2 fruit fly cellular contexts compared by ENCODE assay signal in the genomic region with DNA sequence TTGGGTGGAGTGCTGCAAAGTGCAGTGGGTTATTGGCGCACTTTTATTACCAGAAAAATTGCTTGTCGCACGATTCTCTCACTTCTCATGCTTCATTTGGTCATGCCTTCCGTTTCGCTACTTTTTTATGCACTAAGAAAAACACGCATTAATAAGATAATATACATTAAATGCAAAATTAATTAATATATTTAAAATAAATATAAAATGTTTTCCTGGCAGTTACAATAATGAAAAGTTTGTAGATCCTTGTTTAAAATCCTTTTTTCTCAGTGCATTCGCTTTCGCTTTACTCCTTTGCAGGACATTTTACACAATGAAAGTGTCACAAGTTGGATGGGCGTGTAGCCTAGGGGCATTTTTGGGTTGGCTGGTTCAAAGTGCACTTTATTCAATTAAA.
TF ChIP-seq lines count a peak whose summit lies in the region.

No protein-coding gene starts in this region.

TF ChIP-seq in whole organism, embryonic, 481 proteins besides CTCF, POLR2A, EP300 and RAD21 (continued from another document):
- TF ChIP-seq en (GFP tag; optimal IDR thresholded peaks at IDR 0.05; lab: Kevin White, UChicago) (no peak), pho (GFP tag; optimal IDR thresholded peaks at IDR 0.05; lab: Kevin White, UChicago) (no peak), vvl (GFP tag; IDR thresholded peaks at IDR 0.05; lab: Robert Waterston, UW) (0 out of 2 replicates have a peak, but pooled peaks have one; percentile 8), CG3163 (GFP tag; optimal IDR thresholded peaks at IDR 0.05; lab: Kevin White, UChicago) (no peak), CkIIα-i1 (GFP tag; IDR thresholded peaks at IDR 0.05; lab: Robert Waterston, UW) (no peak), lab (GFP tag; optimal IDR thresholded peaks at IDR 0.05; lab: Kevin White, UChicago) (peak; percentile 34), amos (GFP tag; IDR thresholded peaks at IDR 0.05; lab: Robert Waterston, UW; ENCODE audit: partially characterized antibody) (no peak), NC2α (GFP tag; optimal IDR thresholded peaks at IDR 0.05; lab: Kevin White, UChicago) (no peak), PHDP (tag; optimal IDR thresholded peaks at IDR 0.05; lab: Kevin White, UChicago) (peak; percentile 4), row (GFP tag; IDR thresholded peaks at IDR 0.05; lab: Robert Waterston, UW) (0 out of 3 replicates have a peak, but pooled peaks have one; percentile 10), CG1603 (tag; optimal IDR thresholded peaks at IDR 0.05; lab: Kevin White, UChicago) (no peak), psq (GFP tag; optimal IDR thresholded peaks at IDR 0.05; lab: Kevin White, UChicago) (no peak), sob (GFP tag; IDR thresholded peaks at IDR 0.05; lab: Robert Waterston, UW) (no peak), HLH3B (GFP tag; IDR thresholded peaks at IDR 0.05; lab: Robert Waterston, UW) (no peak), pzg (GFP tag; optimal IDR thresholded peaks at IDR 0.05; lab: Kevin White, UChicago) (no peak), sim (GFP tag; IDR thresholded peaks at IDR 0.05; lab: Robert Waterston, UW) (no peak), GATAe (GFP tag; conservative IDR thresholded peaks at IDR 0.05; lab: Robert Waterston, UW) (no peak), wor (GFP tag; IDR thresholded peaks at IDR 0.05; lab: Robert Waterston, UW) (no peak), BtbVII (GFP tag; optimal IDR thresholded peaks at IDR 0.05; lab: Kevin White, UChicago) (no peak), usp (GFP tag; optimal IDR thresholded peaks at IDR 0.05; lab: Kevin White, UChicago) (no peak), CG14050 (GFP tag; IDR thresholded peaks at IDR 0.05; lab: Robert Waterston, UW) (no peak), zen (tag; optimal IDR thresholded peaks at IDR 0.05; lab: Kevin White, UChicago) (no peak), CG2712 (tag; optimal IDR thresholded peaks at IDR 0.05; lab: Kevin White, UChicago) (peak; percentile 17), H2.0 (GFP tag; IDR thresholded peaks at IDR 0.05; lab: Robert Waterston, UW) (no peak), CG17359 (tag; optimal IDR thresholded peaks at IDR 0.05; lab: Kevin White, UChicago) (peak; percentile 8), Sin3A (optimal IDR thresholded peaks at IDR 0.05; lab: Kevin White, UChicago) (no peak), tup (GFP tag; optimal IDR thresholded peaks at IDR 0.05; lab: Kevin White, UChicago) (no peak), CG31441 (GFP tag; IDR thresholded peaks at IDR 0.05; lab: Robert Waterston, UW) (0 out of 2 replicates have a peak, but pooled peaks have one; percentile 15), Meics (GFP tag; optimal IDR thresholded peaks at IDR 0.05; lab: Kevin White, UChicago) (peak; percentile 8), Mes4 (GFP tag; optimal IDR thresholded peaks at IDR 0.05; lab: Kevin White, UChicago) (no peak), nom (GFP tag; optimal IDR thresholded peaks at IDR 0.05; lab: Kevin White, UChicago) (no peak), abd-A (tag; optimal IDR thresholded peaks at IDR 0.05; lab: Kevin White, UChicago) (no peak), CG2678 (tag; optimal IDR thresholded peaks at IDR 0.05; lab: Kevin White, UChicago) (peak; percentile 15), CG15011 (GFP tag; optimal IDR thresholded peaks at IDR 0.05; lab: Kevin White, UChicago) (no peak), ind (GFP tag; optimal IDR thresholded peaks at IDR 0.05; lab: Kevin White, UChicago) (no peak), nmo (GFP tag; optimal IDR thresholded peaks at IDR 0.05; lab: Kevin White, UChicago) (no peak), NK7.1 (GFP tag; optimal IDR thresholded peaks at IDR 0.05; lab: Kevin White, UChicago) (no peak), CG16813 (GFP tag; IDR thresholded peaks at IDR 0.05; lab: Robert Waterston, UW; ENCODE audit: partially characterized antibody) (no peak), tap (tag; optimal IDR thresholded peaks at IDR 0.05; lab: Kevin White, UChicago) (no peak), CG33557 (GFP tag; optimal IDR thresholded peaks at IDR 0.05; lab: Kevin White, UChicago) (no peak), cad (GFP tag; optimal IDR thresholded peaks at IDR 0.05; lab: Kevin White, UChicago) (no peak), CG3407 (GFP tag; optimal IDR thresholded peaks at IDR 0.05; lab: Kevin White, UChicago) (no peak), cg (GFP tag; optimal IDR thresholded peaks at IDR 0.05; lab: Kevin White, UChicago) (no peak), CG13894 (tag; optimal IDR thresholded peaks at IDR 0.05; lab: Kevin White, UChicago) (no peak), h (optimal IDR thresholded peaks at IDR 0.05; lab: Kevin White, UChicago) (no peak), CG4854 (GFP tag; optimal IDR thresholded peaks at IDR 0.05; lab: Kevin White, UChicago) (no peak), CG13424 (tag; optimal IDR thresholded peaks at IDR 0.05; lab: Kevin White, UChicago) (no peak), Xrp1 (GFP tag; IDR thresholded peaks at IDR 0.05; lab: Robert Waterston, UW) (0 out of 2 replicates have a peak, but pooled peaks have one; percentile 10), hkb (optimal IDR thresholded peaks at IDR 0.05; lab: Kevin White, UChicago) (no peak), hkb (GFP tag; IDR thresholded peaks at IDR 0.05; lab: Robert Waterston, UW) (no peak), Nf-YC (tag; optimal IDR thresholded peaks at IDR 0.05; lab: Kevin White, UChicago) (no peak), Optix (GFP tag; IDR thresholded peaks at IDR 0.05; lab: Robert Waterston, UW) (no peak), bowl (GFP tag; IDR thresholded peaks at IDR 0.05; lab: Robert Waterston, UW) (no peak), CG3995 (GFP tag; optimal IDR thresholded peaks at IDR 0.05; lab: Kevin White, UChicago) (no peak), btn (GFP tag; optimal IDR thresholded peaks at IDR 0.05; lab: Kevin White, UChicago) (no peak), Atf6 (GFP tag; IDR thresholded peaks at IDR 0.05; lab: Robert Waterston, UW) (no peak), CG31224 (GFP tag; IDR thresholded peaks at IDR 0.05; lab: Robert Waterston, UW) (no peak), D (optimal IDR thresholded peaks at IDR 0.05; lab: Kevin White, UChicago) (no peak), D (GFP tag; optimal IDR thresholded peaks at IDR 0.05; lab: Kevin White, UChicago) (no peak), CG11247 (GFP tag; IDR thresholded peaks at IDR 0.05; lab: Robert Waterston, UW) (no peak), Usf (GFP tag; optimal IDR thresholded peaks at IDR 0.05; lab: Kevin White, UChicago) (no peak), ken (GFP tag; IDR thresholded peaks at IDR 0.05; lab: Robert Waterston, UW) (no peak), Hr51 (GFP tag; optimal IDR thresholded peaks at IDR 0.05; lab: Kevin White, UChicago) (peak in 1 of 2 experiments; percentile 18), CG11504 (tag; optimal IDR thresholded peaks at IDR 0.05; lab: Kevin White, UChicago) (peak; percentile 32), twi (tag; optimal IDR thresholded peaks at IDR 0.05; lab: Kevin White, UChicago) (no peak)

TF ChIP-seq in whole organism, prepupa, 60 proteins besides CTCF, POLR2A, EP300 and RAD21 (continued from another document):
- no peak for TF ChIP-seq Sox15 (GFP tag; optimal IDR thresholded peaks at IDR 0.05; lab: Kevin White, UChicago)
- no peak for TF ChIP-seq CG8632 (GFP tag; optimal IDR thresholded peaks at IDR 0.05; lab: Kevin White, UChicago)
- TF ChIP-seq pdm3 (GFP tag; optimal IDR thresholded peaks at IDR 0.05; lab: Kevin White, UChicago): no peak
- TF ChIP-seq CG8119 (GFP tag; IDR thresholded peaks at IDR 0.05; lab: Robert Waterston, UW): peak; percentile 56; the same call in 2 of the 3 replicates
- TF ChIP-seq Sox14 (GFP tag; optimal IDR thresholded peaks at IDR 0.05; lab: Kevin White, UChicago): no peak
- TF ChIP-seq CG32006 (GFP tag; optimal IDR thresholded peaks at IDR 0.05; lab: Kevin White, UChicago): peak; percentile 61
- TF ChIP-seq CG9139 (GFP tag; optimal IDR thresholded peaks at IDR 0.05; lab: Kevin White, UChicago): no peak
- TF ChIP-seq CG6792 (GFP tag; optimal IDR thresholded peaks at IDR 0.05; lab: Kevin White, UChicago): no peak
- TF ChIP-seq salr (GFP tag; optimal IDR thresholded peaks at IDR 0.05; lab: Kevin White, UChicago): peak in 1 of 2 experiments; percentile 20
- no peak for TF ChIP-seq CG6854 (GFP tag; optimal IDR thresholded peaks at IDR 0.05; lab: Kevin White, UChicago)
- no peak for TF ChIP-seq esn (GFP tag; optimal IDR thresholded peaks at IDR 0.05; lab: Kevin White, UChicago)
- TF ChIP-seq Eip93F (GFP tag; optimal IDR thresholded peaks at IDR 0.05; lab: Kevin White, UChicago): no peak
- no peak for TF ChIP-seq CG8319 (GFP tag; optimal IDR thresholded peaks at IDR 0.05; lab: Kevin White, UChicago)
- no peak for TF ChIP-seq eg (GFP tag; IDR thresholded peaks at IDR 0.05; lab: Robert Waterston, UW)
- peak; percentile 59; the same call in 2 of the 3 replicates for TF ChIP-seq CG6163 (GFP tag; IDR thresholded peaks at IDR 0.05; lab: Robert Waterston, UW)
- peak; percentile 36 for TF ChIP-seq OdsH (GFP tag; optimal IDR thresholded peaks at IDR 0.05; lab: Kevin White, UChicago)
- TF ChIP-seq Eip75B (GFP tag; optimal IDR thresholded peaks at IDR 0.05; lab: Kevin White, UChicago): no peak
TF ChIP-seq in whole organism, prepupa: peak in this region for 12.
